Fruit fly (Drosophila melanogaster) whole organism, wandering third instar larva: ENCODE data around the gene CG15550.

ENCODE experiments used
- Abd-B ChIP-seq: fragments of >200 bp; optimal IDR thresholded peaks from 2 replicates; lab custom pipeline; 2017; ENCODE audit warnings: missing biosample characterization, missing genetic modification characterization
- CG32264 ChIP-seq: fragments of 200-800 bp; sonication (Bioruptor generic); optimal IDR thresholded peaks from 2 replicates; lab custom pipeline; 2016; ENCODE audit warnings: missing biosample characterization, missing genetic modification characterization
- CG9705 ChIP-seq: fragments of 200-800 bp; sonication (Bioruptor generic); optimal IDR thresholded peaks from 2 replicates; lab custom pipeline; 2018; ENCODE audit warnings: missing biosample characterization, mild to moderate bottlenecking, missing genetic modification characterization
- CrebA ChIP-seq: fragments of 200-800 bp; sonication (Bioruptor generic); optimal IDR thresholded peaks from 2 replicates; lab custom pipeline; 2016; ENCODE audit warnings: missing biosample characterization, mild to moderate bottlenecking, missing genetic modification characterization, borderline replicate concordance
- Dfd ChIP-seq: fragments of >200 bp; optimal IDR thresholded peaks from 2 replicates; lab custom pipeline; 2017; ENCODE audit warnings: missing biosample characterization, missing genetic modification characterization
- Dif ChIP-seq: fragments of 200-275, 200-300 bp; sonication (Bioruptor generic); optimal IDR thresholded peaks from 2 replicates; lab custom pipeline; 2018; ENCODE audit warnings: missing biosample characterization, missing genetic modification characterization; ENCODE audit not compliant: partially characterized antibody
- GATAd ChIP-seq: sonication (Bioruptor generic); optimal IDR thresholded peaks from 2 replicates; lab custom pipeline; 2016; ENCODE audit warnings: missing biosample characterization, missing genetic modification characterization
- HLH106 ChIP-seq: fragments of 200-800 bp; optimal IDR thresholded peaks from 3 replicates; lab custom pipeline; 2019; ENCODE audit warnings: missing biosample characterization, mild to moderate bottlenecking, missing genetic modification characterization, moderate library complexity
- Hr83 ChIP-seq: fragments of 200-300 bp; sonication (Bioruptor generic); optimal IDR thresholded peaks from 2 replicates; lab custom pipeline; 2016; ENCODE audit warnings: missing biosample characterization, mild to moderate bottlenecking, missing genetic modification characterization, moderate library complexity; ENCODE audit not compliant: poor library complexity, severe bottlenecking
- Jra ChIP-seq: sonication (Bioruptor generic); optimal IDR thresholded peaks from 2 replicates; lab custom pipeline; 2016; ENCODE audit warnings: missing biosample characterization, missing genetic modification characterization
- Mio ChIP-seq: sonication (Bioruptor generic); optimal IDR thresholded peaks from 2 replicates; lab custom pipeline; 2016; ENCODE audit warnings: missing biosample characterization, missing genetic modification characterization
- Myc ChIP-seq: fragments of >200 bp; optimal IDR thresholded peaks from 2 replicates; lab custom pipeline; 2017
- OdsH ChIP-seq: fragments of 200-800 bp; sonication (Bioruptor generic); optimal IDR thresholded peaks from 2 replicates; lab custom pipeline; 2016; ENCODE audit warnings: missing biosample characterization, mild to moderate bottlenecking, missing genetic modification characterization
- Rel ChIP-seq, 2 experiments: fragments of 200-800 bp; sonication (Bioruptor generic) in 1 of 2; optimal IDR thresholded peaks; 2 replicates in 1 of 2; 3 replicates in 1 of 2; lab custom pipeline; 2016 to 2019; ENCODE audit warnings: mild to moderate bottlenecking in 2 of 2, missing biosample characterization in 2 of 2, missing genetic modification characterization in 2 of 2, moderate library complexity in 1 of 2
- Sp1 ChIP-seq: fragments of 200-800 bp; sonication (Bioruptor generic); optimal IDR thresholded peaks from 3 replicates; lab custom pipeline; 2019; ENCODE audit warnings: missing biosample characterization, mild to moderate bottlenecking, missing genetic modification characterization, moderate library complexity
- Vsx2 ChIP-seq: fragments of 200-300, 225-300 bp; sonication (Bioruptor generic); optimal IDR thresholded peaks from 2 replicates; lab custom pipeline; 2018; ENCODE audit warnings: missing biosample characterization, missing genetic modification characterization; ENCODE audit not compliant: partially characterized antibody
- br ChIP-seq: fragments of 200-800 bp; sonication (Bioruptor generic); optimal IDR thresholded peaks from 2 replicates; lab custom pipeline; 2016; ENCODE audit warnings: missing biosample characterization, missing genetic modification characterization
- brk ChIP-seq: fragments of 200-800 bp; sonication (Bioruptor generic); optimal IDR thresholded peaks from 2 replicates; lab custom pipeline; 2016; ENCODE audit warnings: missing biosample characterization, mild to moderate bottlenecking, missing genetic modification characterization
- dl ChIP-seq, 2 experiments: fragments of 175-275, 200-275 bp in 1 of 2; fragments of 200-275 bp in 1 of 2; sonication (Bioruptor generic); optimal IDR thresholded peaks; lab custom pipeline; 2018; ENCODE audit warnings: mild to moderate bottlenecking in 2 of 2, missing biosample characterization in 2 of 2, missing genetic modification characterization in 2 of 2, moderate library complexity in 2 of 2; ENCODE audit not compliant: partially characterized antibody in 2 of 2, insufficient read depth in 1 of 2
- ey ChIP-seq: fragments of 200-800 bp; sonication (Bioruptor generic); optimal IDR thresholded peaks from 2 replicates; lab custom pipeline; 2016; ENCODE audit warnings: missing biosample characterization, missing genetic modification characterization
- h ChIP-seq: fragments of 200-800 bp; sonication (Bioruptor generic); optimal IDR thresholded peaks from 3 replicates; lab custom pipeline; 2016; ENCODE audit warnings: missing biosample characterization, mild to moderate bottlenecking, missing genetic modification characterization
- jim ChIP-seq: fragments of 175-275, 200-325 bp; sonication (Bioruptor generic); optimal IDR thresholded peaks from 2 replicates; lab custom pipeline; 2016; ENCODE audit warnings: missing biosample characterization, mild to moderate bottlenecking, missing genetic modification characterization
- lola ChIP-seq: fragments of >200 bp; optimal IDR thresholded peaks from 2 replicates; lab custom pipeline; 2017; ENCODE audit warnings: missing biosample characterization, missing genetic modification characterization
- pan ChIP-seq: fragments of >200 bp; optimal IDR thresholded peaks from 2 replicates; lab custom pipeline; 2017
- psq ChIP-seq: fragments of 200-800 bp; sonication (Bioruptor generic); optimal IDR thresholded peaks from 3 replicates; lab custom pipeline; 2017; ENCODE audit warnings: missing biosample characterization, mild to moderate bottlenecking, missing genetic modification characterization, moderate library complexity
- rgr ChIP-seq: fragments of 200-800 bp; sonication (Bioruptor generic); optimal IDR thresholded peaks from 3 replicates; lab custom pipeline; 2016; ENCODE audit warnings: missing biosample characterization, mild to moderate bottlenecking, missing genetic modification characterization
- sage ChIP-seq: fragments of 200-800 bp; sonication (Bioruptor generic); optimal IDR thresholded peaks from 2 replicates; lab custom pipeline; 2016; ENCODE audit warnings: missing biosample characterization, mild to moderate bottlenecking, missing genetic modification characterization
- sv ChIP-seq: fragments of 200-800 bp; sonication (Bioruptor generic); optimal IDR thresholded peaks from 3 replicates; lab custom pipeline; 2016; ENCODE audit warnings: missing biosample characterization, missing genetic modification characterization
- tai ChIP-seq: sonication (Bioruptor generic); optimal IDR thresholded peaks from 2 replicates; lab custom pipeline; 2016; ENCODE audit warnings: missing biosample characterization, missing genetic modification characterization
- usp ChIP-seq: fragments of >200 bp; optimal IDR thresholded peaks from 2 replicates; lab custom pipeline; 2017; ENCODE audit warnings: missing biosample characterization, missing genetic modification characterization
- woc ChIP-seq: sonication (Bioruptor generic); optimal IDR thresholded peaks from 2 replicates; lab custom pipeline; 2016; ENCODE audit warnings: missing biosample characterization, mild to moderate bottlenecking, missing genetic modification characterization

The CG15550 gene

DNA sequence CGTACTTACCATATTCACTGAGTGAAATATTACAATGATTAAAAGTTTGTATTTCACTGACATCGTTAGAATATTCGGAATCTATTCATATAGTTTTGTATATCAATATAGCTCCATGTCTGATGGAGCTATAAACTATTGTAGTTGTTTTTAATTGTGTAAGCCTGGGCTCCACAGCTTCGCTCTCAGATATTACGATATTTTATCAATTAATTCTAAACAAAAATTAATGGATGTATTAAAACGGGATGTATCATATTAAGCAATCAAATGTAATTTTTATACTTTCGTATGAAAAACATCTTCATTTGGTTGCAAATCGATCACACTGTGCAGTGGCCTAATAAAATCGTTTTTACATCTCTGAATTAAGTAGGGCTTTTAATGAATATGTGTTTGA is 34.8 kb downstream of the CG15550 start, which contains the start of gene CG33483:
Gene CG33483, minus strand, starts transcription at position 101 of the 400 bp plus-strand sequence.
- no peak for TF ChIP-seq OdsH (GFP tag; lab: Kevin White, UChicago)
- no peak for TF ChIP-seq HLH106 (tag; lab: Kevin White, UChicago)
- TF ChIP-seq Hr83: no peak
- no peak for TF ChIP-seq Dfd (GFP tag; lab: Kevin White, UChicago)
- TF ChIP-seq dl (GFP tag; optimal IDR thresholded peaks at IDR 0.05; lab: Kevin White, UChicago; ENCODE audit: insufficient read depth in 1 of 2, partially characterized antibody in 2 of 2): no peak
- no peak for TF ChIP-seq CG9705 (GFP tag; lab: Kevin White, UChicago)
- TF ChIP-seq CG32264 (GFP tag; lab: Kevin White, UChicago): no peak
- no peak for TF ChIP-seq pan
- no peak for TF ChIP-seq usp (GFP tag; lab: Kevin White, UChicago)
- no peak for TF ChIP-seq Vsx2 (GFP tag; lab: Kevin White, UChicago)
- TF ChIP-seq Rel (GFP tag; optimal IDR thresholded peaks at IDR 0.05; lab: Kevin White, UChicago): no peak
- TF ChIP-seq Rel (tag; optimal IDR thresholded peaks at IDR 0.05; lab: Kevin White, UChicago): no peak
- no peak for TF ChIP-seq woc (GFP tag; lab: Kevin White, UChicago)
- no peak for TF ChIP-seq br (GFP tag; lab: Kevin White, UChicago)
- no peak for TF ChIP-seq Sp1 (GFP tag; lab: Kevin White, UChicago)
- no peak for TF ChIP-seq Dif (GFP tag; lab: Kevin White, UChicago)
- no peak for TF ChIP-seq Myc (lab: Kevin White, UChicago)
- TF ChIP-seq sage (GFP tag; lab: Kevin White, UChicago): no peak
- no peak for TF ChIP-seq tai (GFP tag; lab: Kevin White, UChicago)

DNA sequence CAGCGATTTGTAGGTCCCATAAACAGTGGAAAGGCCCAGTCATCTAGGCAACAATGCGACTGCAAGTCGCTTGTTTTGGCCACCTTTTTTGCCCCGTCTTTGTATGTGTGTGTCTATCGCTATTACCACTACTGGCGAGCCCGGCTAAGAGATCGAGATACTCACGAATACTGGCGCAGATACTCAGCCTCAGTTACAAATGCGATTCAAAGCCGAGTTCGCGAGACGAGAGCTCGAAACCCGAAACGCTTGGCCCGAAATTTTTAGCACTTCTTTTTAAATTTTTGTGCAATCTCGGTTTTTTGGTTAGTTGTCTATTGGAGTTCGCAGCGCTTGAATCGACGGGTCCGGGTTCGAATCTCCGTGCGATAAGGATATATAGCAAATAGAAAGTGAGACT is 43.2 kb downstream of the CG15550 start, which contains the start of gene Cyp4c3:
Gene Cyp4c3, plus strand, starts transcription at position 301 of the 400 bp plus-strand sequence.
- TF ChIP-seq CrebA (GFP tag; lab: Kevin White, UChicago) (no peak), CG9705 (GFP tag; lab: Kevin White, UChicago) (no peak), Rel (GFP tag; optimal IDR thresholded peaks at IDR 0.05; lab: Kevin White, UChicago) (no peak), Rel (tag; optimal IDR thresholded peaks at IDR 0.05; lab: Kevin White, UChicago) (no peak), rgr (GFP tag; lab: Kevin White, UChicago) (no peak), GATAd (GFP tag; lab: Kevin White, UChicago) (no peak), Vsx2 (GFP tag; lab: Kevin White, UChicago) (no peak), sv (GFP tag; lab: Kevin White, UChicago) (no peak), Dif (GFP tag; lab: Kevin White, UChicago) (no peak), Myc (lab: Kevin White, UChicago) (no peak), h (no peak), br (GFP tag; lab: Kevin White, UChicago) (no peak), usp (GFP tag; lab: Kevin White, UChicago) (no peak), lola (GFP tag; lab: Kevin White, UChicago) (no peak), HLH106 (tag; lab: Kevin White, UChicago) (no peak), brk (GFP tag; lab: Kevin White, UChicago) (no peak), Mio (GFP tag; lab: Kevin White, UChicago) (no peak), jim (no peak)

DNA sequence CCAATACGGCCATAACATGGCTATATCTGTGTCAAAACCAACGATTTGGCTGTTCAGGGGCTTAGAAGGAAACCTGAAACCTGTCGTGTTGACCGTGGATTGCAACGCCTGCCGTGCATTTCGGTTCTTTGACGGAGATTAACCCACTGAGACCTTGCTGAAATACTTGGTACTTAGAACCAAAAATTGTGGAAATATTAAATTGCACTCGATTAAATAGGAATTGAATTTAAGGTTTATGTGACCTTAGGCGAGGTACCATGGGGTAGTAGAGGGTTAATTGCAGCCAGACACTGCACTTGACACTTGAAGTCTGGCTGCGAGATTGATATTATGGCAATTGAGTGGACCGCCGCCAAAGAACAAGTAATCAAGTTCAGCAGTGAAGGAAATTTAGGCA is 46.9 kb downstream of the CG15550 start:
- TF ChIP-seq GATAd (GFP tag; lab: Kevin White, UChicago) (no peak), Sp1 (GFP tag; lab: Kevin White, UChicago) (no peak), rgr (GFP tag; lab: Kevin White, UChicago) (peak; percentile 23)

DNA sequence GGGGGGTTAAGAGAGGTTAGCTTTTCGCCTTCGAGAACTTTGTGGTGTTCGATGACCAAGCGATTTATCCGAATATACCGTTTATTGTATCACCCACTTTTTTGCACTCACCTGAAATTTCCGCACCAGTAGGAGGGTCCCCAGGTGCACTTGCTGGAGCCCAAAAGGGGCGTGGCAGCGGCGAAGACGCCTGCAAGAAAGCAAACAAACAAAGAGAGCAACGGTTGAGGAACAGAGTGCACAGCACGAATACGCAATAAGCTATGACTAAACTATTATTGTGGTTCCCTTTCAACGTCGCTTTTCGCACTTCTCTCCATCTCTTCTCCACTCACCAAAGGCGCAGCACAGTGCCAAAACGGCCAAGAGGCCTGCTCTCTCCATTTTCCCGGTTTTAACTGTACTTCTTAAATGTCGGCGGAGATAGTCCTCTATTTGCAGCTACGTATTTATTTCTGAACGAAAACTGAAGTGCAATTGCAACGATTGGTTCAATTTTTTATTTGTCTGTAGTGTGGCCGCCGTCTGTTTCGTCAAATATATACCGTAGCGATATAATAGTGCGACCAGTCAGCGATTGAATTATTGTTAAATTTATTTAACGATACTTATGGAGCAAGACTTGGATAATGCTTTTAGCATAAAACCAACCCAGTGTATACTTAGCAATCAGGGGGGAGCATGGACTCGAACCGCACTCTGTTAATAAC is 48.2 kb downstream of the CG15550 start, which contains the start of gene Sap-r:
Gene Sap-r, minus strand, starts transcription at position 513 of the 710 bp plus-strand sequence.
- TF ChIP-seq Abd-B (GFP tag; lab: Kevin White, UChicago) (no peak), OdsH (GFP tag; lab: Kevin White, UChicago) (no peak), ey (GFP tag; lab: Kevin White, UChicago) (no peak), Myc (lab: Kevin White, UChicago) (peak; percentile 27), dl (GFP tag; optimal IDR thresholded peaks at IDR 0.05; lab: Kevin White, UChicago; ENCODE audit: insufficient read depth in 1 of 2, partially characterized antibody in 2 of 2) (no peak), psq (GFP tag; lab: Kevin White, UChicago) (peak; percentile 60), woc (GFP tag; lab: Kevin White, UChicago) (no peak), tai (GFP tag; lab: Kevin White, UChicago) (peak; percentile 22), lola (GFP tag; lab: Kevin White, UChicago) (no peak), Rel (GFP tag; optimal IDR thresholded peaks at IDR 0.05; lab: Kevin White, UChicago) (no peak), Rel (tag; optimal IDR thresholded peaks at IDR 0.05; lab: Kevin White, UChicago) (peak; percentile 66), Sp1 (GFP tag; lab: Kevin White, UChicago) (peak; percentile 57), Mio (GFP tag; lab: Kevin White, UChicago) (no peak), Hr83 (no peak), CG32264 (GFP tag; lab: Kevin White, UChicago) (peak; percentile 14), Dfd (GFP tag; lab: Kevin White, UChicago) (no peak), Dif (GFP tag; lab: Kevin White, UChicago) (peak; percentile 44), Jra (GFP tag; lab: Kevin White, UChicago) (peak; percentile 12), h (peak; percentile 43), br (GFP tag; lab: Kevin White, UChicago) (peak; percentile 38), HLH106 (tag; lab: Kevin White, UChicago) (peak; percentile 12)
